Worm (Caenorhabditis elegans): ENCODE measurements around the gene F13E9.9.

F13E9.9 gene

DNA sequence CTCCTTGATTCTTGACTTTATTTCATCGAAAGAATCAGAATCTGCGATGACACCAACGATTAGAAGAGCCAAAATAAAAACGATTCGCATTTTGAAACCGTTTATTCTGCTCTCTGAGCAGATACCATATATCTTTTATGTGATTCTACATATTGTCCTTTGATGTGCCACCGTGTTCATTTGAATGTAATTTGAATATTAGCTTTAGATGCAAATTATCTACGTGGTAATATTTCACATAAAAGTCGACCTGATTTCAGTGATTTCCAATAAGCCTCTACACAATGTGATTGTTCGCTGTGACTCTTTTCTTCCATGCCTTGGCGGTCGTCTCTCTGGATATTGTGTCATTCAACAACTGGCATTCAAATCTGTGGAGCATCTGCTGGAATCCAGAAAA, at the start of gene F13E9.9, which contains the start of gene F13E9.19:
TSS of gene F13E9.9 (minus strand) at position 101 of the 400 bp plus-strand sequence.
TSS of gene F13E9.19 (plus strand) at position 316 of the 400 bp plus-strand sequence.
- TF ChIP-seq unc-62 (GFP tag; optimal IDR thresholded peaks at IDR 0.05), result no peak

DNA sequence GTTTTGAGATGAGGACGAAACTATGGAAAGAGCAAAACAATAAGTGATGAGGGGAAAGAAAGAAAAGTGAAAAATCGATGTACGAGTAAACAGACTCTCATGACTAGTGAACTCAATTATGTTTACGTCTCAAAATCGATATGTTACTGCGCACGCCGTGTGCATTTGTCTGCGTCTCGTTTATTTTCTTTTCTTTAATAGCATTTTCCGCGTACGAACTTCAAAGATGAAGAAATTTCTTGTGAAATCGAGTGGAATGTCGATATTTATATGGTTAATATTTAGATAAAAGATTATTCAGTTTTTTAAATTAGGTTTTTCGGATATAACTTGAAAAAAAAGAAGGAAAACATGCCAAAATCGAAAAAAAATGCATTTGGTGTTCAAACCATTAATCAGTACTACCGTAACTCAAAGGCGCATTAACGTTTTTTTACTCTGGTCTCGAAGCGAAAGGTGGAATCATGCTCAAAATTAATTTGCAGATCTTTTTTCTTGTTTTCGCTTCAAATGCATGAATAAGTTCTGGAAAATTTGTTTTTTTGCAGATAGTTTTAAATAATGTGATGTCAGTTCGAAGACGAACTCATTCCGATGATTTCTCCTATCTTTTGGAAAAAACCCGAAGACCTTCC, 38.0 kb upstream of the F13E9.9 start, which contains the start of gene fic-1:
TSS of gene fic-1 (plus strand) at position 549 of the 635 bp plus-strand sequence.
- no peak for TF ChIP-seq unc-62 (GFP tag; optimal IDR thresholded peaks at IDR 0.05)

DNA sequence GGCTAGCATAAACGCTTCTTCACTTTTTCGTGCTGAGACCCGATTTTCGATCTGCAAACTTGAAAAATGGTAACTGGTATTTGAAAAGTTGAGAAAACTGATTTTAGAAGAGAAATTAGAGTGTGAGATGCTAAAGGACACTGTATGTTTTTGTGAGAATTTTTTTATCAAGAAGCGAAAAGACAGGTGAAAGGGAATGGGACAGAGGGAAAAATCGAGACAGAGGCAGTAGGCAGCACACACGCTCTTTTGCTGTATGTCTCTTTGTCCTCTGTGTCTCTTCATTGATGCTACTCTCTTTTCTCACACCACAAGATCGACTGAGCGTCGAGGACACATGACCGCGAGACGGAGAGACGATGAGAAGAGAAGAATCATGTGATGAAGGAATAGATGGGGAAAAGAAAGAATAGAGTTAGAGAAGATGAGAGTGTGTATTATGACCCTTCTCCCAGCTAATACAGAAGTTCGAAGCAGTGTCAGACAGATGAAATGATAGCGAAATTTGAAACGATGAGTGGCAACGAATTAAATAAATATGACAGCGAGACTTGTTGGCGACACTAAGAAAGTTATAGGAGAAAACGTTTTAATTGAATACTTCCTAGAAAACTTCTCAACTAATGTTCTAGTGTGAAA, 37.0 kb upstream of the F13E9.9 start, which contains the start of gene lgg-2:
TSS of gene lgg-2 (minus strand) at position 51 of the 639 bp plus-strand sequence.
- no peak for TF ChIP-seq unc-62 (GFP tag; optimal IDR thresholded peaks at IDR 0.05)

DNA sequence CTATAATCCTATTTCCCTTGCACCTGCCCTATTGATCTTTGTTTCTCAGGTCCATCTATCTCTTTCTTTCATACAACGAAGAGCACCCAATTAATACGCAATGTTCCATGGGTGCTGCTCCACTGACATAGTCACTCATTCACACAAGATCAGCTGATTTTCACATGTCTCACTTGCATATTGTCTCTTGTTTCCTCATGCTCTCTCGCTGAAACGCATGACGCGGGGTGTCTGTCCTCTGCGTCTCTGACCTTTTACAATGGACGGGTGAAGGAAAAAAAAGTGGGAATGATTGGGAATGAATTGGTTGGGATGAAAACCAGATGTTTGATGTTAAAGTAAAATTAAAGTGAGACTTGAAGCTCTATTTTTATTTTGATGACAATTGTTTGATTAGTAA, 36.3 kb upstream of the F13E9.9 start:
- TF ChIP-seq unc-62 (GFP tag; optimal IDR thresholded peaks at IDR 0.05), result no peak

DNA sequence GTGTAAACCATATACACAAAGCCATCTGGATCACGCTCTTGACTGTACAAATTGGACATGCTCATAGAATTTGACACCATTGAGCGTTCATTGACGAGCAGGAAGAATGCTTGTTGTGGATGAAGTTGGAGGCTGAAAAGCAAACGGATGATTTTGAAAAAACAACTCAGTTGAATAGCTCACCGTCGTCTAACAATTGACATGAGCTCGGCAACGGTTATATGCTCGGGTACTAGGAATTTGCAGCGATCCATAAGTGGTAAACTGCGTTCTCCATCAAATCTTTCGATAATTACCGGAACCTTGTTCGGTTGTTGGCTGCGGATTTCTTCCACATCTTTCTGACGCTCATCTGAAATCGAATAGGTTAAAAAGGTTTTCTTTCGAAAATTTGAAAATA, 35.8 kb upstream of the F13E9.9 start:
- no peak for TF ChIP-seq unc-62 (GFP tag; optimal IDR thresholded peaks at IDR 0.05)

- no peak for TF ChIP-seq unc-62 (GFP tag; optimal IDR thresholded peaks at IDR 0.05)
Measured at ce11 chrIV:10933777-10934546, 35.0 kb upstream of the F13E9.9 start.

ce11 chrIV:10933062-10933552, 34.1 kb upstream of the F13E9.9 start, which contains the start of the genes dnc-1 and lsm-7:
TSS of gene dnc-1 (minus strand) at chrIV:10933203.
TSS of gene lsm-7 (plus strand) at chrIV:10933502.
- TF ChIP-seq unc-62 (GFP tag; optimal IDR thresholded peaks at IDR 0.05), result no peak

ce11 chrIV:10919770-10920169, 20.8 kb upstream of the F13E9.9 start, which contains the start of gene rbr-2:
TSS of gene rbr-2 (plus strand) at chrIV:10920070.
- no peak for TF ChIP-seq unc-62 (GFP tag; optimal IDR thresholded peaks at IDR 0.05)

ce11 chrIV:10918877-10919560, 20.0 kb upstream of the F13E9.9 start:
- TF ChIP-seq unc-62 (GFP tag; optimal IDR thresholded peaks at IDR 0.05), result no peak

DNA sequence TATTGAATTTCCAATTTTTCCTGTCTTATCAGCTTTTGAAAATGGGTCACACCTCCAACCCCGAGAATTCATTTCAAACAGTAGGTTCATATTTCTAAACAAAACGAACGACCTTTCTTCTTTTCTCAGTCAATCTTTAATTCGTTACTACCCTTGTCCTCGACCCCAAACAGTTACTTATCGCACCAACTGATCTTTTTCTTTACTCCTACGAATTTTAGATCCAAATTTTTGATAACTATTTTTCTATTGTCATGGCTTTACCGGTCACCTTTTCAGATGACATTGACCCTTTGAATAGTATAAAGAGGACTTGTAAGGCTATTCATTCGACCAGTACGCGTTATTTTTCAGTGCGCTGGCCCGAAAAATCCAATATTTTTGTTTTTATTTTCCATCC, 17.1 kb upstream of the F13E9.9 start:
- no peak for TF ChIP-seq unc-62 (GFP tag; optimal IDR thresholded peaks at IDR 0.05)

- TF ChIP-seq unc-62 (GFP tag; optimal IDR thresholded peaks at IDR 0.05), result no peak
Measured at ce11 chrIV:10915388-10915787, 16.4 kb upstream of the F13E9.9 start, which contains the start of gene ZK593.3. TSS of gene ZK593.3 (plus strand) at chrIV:10915688.

DNA sequence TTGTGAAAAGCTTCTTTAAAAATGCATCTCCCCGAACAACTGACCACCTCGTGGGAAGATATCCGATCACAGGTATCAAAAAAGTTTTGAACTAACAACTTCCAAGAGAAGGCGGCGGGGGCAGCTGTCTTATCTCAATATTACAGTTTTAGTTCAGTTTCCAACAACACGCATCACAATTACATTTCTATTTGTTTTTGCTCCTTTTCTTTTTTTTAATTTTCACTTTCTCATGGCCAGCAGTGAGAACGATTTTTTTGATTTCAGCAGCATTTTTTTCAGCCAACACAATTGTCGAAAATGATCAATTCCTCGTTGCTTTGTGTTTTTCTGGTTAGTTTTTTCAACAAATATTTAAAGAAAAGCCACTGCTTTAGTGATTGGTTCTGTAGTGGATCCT, 14.1 kb upstream of the F13E9.9 start, which contains the start of gene ZK593.2:
TSS of gene ZK593.2 (plus strand) at position 301 of the 400 bp plus-strand sequence.
- no peak for TF ChIP-seq unc-62 (GFP tag; optimal IDR thresholded peaks at IDR 0.05)

ce11 chrIV:10909708-10910107, 10.7 kb upstream of the F13E9.9 start, which contains the start of gene pyk-2:
TSS of gene pyk-2 (plus strand) at chrIV:10909913.
- no peak for TF ChIP-seq unc-62 (GFP tag; optimal IDR thresholded peaks at IDR 0.05)

DNA sequence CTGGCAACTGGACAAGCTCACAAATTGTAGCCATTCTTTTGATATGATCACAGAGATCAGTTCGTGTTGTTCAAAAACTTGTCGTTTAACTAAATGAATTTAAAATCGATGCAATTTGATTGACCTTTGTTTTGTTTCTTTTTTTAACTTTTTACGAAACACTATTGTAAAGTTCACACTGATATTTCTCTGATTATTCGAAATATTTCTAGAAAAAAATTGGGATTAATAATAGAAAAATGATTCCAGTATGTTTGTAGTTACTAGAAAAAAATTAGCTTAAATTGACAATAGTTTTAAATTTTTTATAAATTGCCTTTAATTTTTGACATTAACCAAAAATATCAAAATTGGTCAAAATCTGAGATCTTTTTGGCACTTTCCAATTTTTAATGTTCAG, 10.2 kb upstream of the F13E9.9 start, which contains the start of gene ZK596.2:
TSS of gene ZK596.2 (minus strand) at position 101 of the 400 bp plus-strand sequence.
- no peak for TF ChIP-seq unc-62 (GFP tag; optimal IDR thresholded peaks at IDR 0.05)

DNA sequence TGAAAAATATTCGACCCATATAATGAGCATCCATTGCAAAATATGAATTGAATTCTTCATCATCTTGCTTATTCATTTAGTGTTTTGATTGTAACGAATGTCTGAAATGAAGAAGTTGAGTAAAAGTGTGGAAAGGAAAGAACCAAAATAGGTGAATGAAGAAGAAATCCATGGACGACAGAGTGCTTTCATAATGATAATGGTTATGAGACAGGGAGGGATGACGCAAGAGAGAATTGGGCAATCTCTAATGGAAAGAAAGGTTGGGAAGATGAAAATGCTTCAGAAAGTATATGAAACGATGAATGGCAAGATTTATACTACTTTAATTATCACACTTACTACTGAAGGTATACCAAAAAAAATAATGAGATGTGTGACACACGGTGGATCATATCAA, 5.3 kb upstream of the F13E9.9 start, which contains the start of gene ZK596.3:
TSS of gene ZK596.3 (minus strand) at position 101 of the 400 bp plus-strand sequence.
- no peak for TF ChIP-seq unc-62 (GFP tag; optimal IDR thresholded peaks at IDR 0.05)
